Fruit fly (Drosophila melanogaster): Measurements from ENCODE around the gene Mnt.

Gene Mnt

dm6 chrX:3693989-3694769 lies 22.6 kb downstream of the Mnt start:
- no peak for TF ChIP-seq usp (GFP tag; optimal IDR thresholded peaks at IDR 0.05)
- no peak for TF ChIP-seq hb (GFP tag; IDR thresholded peaks at IDR 0.05; ENCODE audit: partially characterized antibody)
- TF ChIP-seq sob (GFP tag; IDR thresholded peaks at IDR 0.05): no peak
- TF ChIP-seq disco-r (GFP tag; optimal IDR thresholded peaks at IDR 0.05): no peak
- peak; percentile 25 for TF ChIP-seq dm (GFP tag; optimal IDR thresholded peaks at IDR 0.05)
- TF ChIP-seq CG18599 (GFP tag; optimal IDR thresholded peaks at IDR 0.05): no peak
- TF ChIP-seq eyg (GFP tag; optimal IDR thresholded peaks at IDR 0.05): no peak
- TF ChIP-seq CG15514 (GFP tag; optimal IDR thresholded peaks at IDR 0.05): no peak
- no peak for TF ChIP-seq oc (tag; optimal IDR thresholded peaks at IDR 0.05)
- no peak for TF ChIP-seq CG7745 (tag; optimal IDR thresholded peaks at IDR 0.05)
- TF ChIP-seq CG31441 (GFP tag; IDR thresholded peaks at IDR 0.05): peak; percentile 73
- no peak for TF ChIP-seq CG11247 (GFP tag; IDR thresholded peaks at IDR 0.05)
- no peak for TF ChIP-seq CG7928 (GFP tag; optimal IDR thresholded peaks at IDR 0.05)
- peak; percentile 76 for TF ChIP-seq nmo (GFP tag; optimal IDR thresholded peaks at IDR 0.05)
- 0 out of 2 replicates have a peak, but pooled peaks have one; percentile 5 for TF ChIP-seq CG4360 (GFP tag; IDR thresholded peaks at IDR 0.05)
- peak; percentile 42 for TF ChIP-seq jumu (GFP tag; optimal IDR thresholded peaks at IDR 0.05)
- TF ChIP-seq zen2 (GFP tag; IDR thresholded peaks at IDR 0.05; ENCODE audit: partially characterized antibody): no peak
- no peak for TF ChIP-seq CG32767 (GFP tag; IDR thresholded peaks at IDR 0.05)
- no peak for TF ChIP-seq pros (GFP tag; optimal IDR thresholded peaks at IDR 0.05)
- peak; percentile 49 for TF ChIP-seq CG12236 (GFP tag; optimal IDR thresholded peaks at IDR 0.05)
- no peak for TF ChIP-seq cas (GFP tag; IDR thresholded peaks at IDR 0.05)
- TF ChIP-seq pan (optimal IDR thresholded peaks at IDR 0.05): no peak
- peak in 1 of 2 experiments; percentile 10 for TF ChIP-seq pan (GFP tag; optimal IDR thresholded peaks at IDR 0.05 in 1 of 2, IDR thresholded peaks at IDR 0.05 in 1 of 2)
- peak; percentile 72 for TF ChIP-seq CG9437 (GFP tag; optimal IDR thresholded peaks at IDR 0.05)
- peak; percentile 29 for TF ChIP-seq fd64A (GFP tag; optimal IDR thresholded peaks at IDR 0.05)
- no peak for TF ChIP-seq CG1832 (GFP tag; optimal IDR thresholded peaks at IDR 0.05)
- TF ChIP-seq NfI (GFP tag; optimal IDR thresholded peaks at IDR 0.05): peak; percentile 51
- TF ChIP-seq gsb-n (tag; optimal IDR thresholded peaks at IDR 0.05): peak; percentile 43
- peak; percentile 25; the same call in 1 of the 2 replicates for TF ChIP-seq lmd (GFP tag; IDR thresholded peaks at IDR 0.05)
- TF ChIP-seq Blimp-1 (GFP tag; optimal IDR thresholded peaks at IDR 0.05): peak; percentile 44
- TF ChIP-seq prd (optimal IDR thresholded peaks at IDR 0.05): no peak
- peak; percentile 56; the same call in 1 of the 3 replicates for TF ChIP-seq prd (GFP tag; IDR thresholded peaks at IDR 0.05)
- TF ChIP-seq Meics (GFP tag; optimal IDR thresholded peaks at IDR 0.05): peak; percentile 57
- TF ChIP-seq CG13775 (GFP tag; optimal IDR thresholded peaks at IDR 0.05): peak; percentile 44
- no peak for TF ChIP-seq nerfin-2 (GFP tag; IDR thresholded peaks at IDR 0.05; ENCODE audit: partially characterized antibody)
- TF ChIP-seq MBD-R2 (GFP tag; IDR thresholded peaks at IDR 0.05): no peak
- TF ChIP-seq CG10959 (GFP tag; IDR thresholded peaks at IDR 0.05): no peak
- peak; percentile 52; the same call in 1 of the 2 replicates for TF ChIP-seq Ptx1 (GFP tag; IDR thresholded peaks at IDR 0.05)
- no peak for TF ChIP-seq kay (GFP tag; optimal IDR thresholded peaks at IDR 0.05)
- no peak for TF ChIP-seq CG10565 (GFP tag; optimal IDR thresholded peaks at IDR 0.05)
- no peak for TF ChIP-seq sima (GFP tag; optimal IDR thresholded peaks at IDR 0.05)
- TF ChIP-seq Aef1 (GFP tag; IDR thresholded peaks at IDR 0.05): no peak
- TF ChIP-seq CG1602 (GFP tag; optimal IDR thresholded peaks at IDR 0.05): peak; percentile 40
- TF ChIP-seq C15 (GFP tag; IDR thresholded peaks at IDR 0.05): no peak
- TF ChIP-seq NK7.1 (GFP tag; optimal IDR thresholded peaks at IDR 0.05): peak; percentile 16
- TF ChIP-seq Dip2 (GFP tag; IDR thresholded peaks at IDR 0.05): no peak
- TF ChIP-seq CG7556 (GFP tag; optimal IDR thresholded peaks at IDR 0.05): peak; percentile 77
- TF ChIP-seq crp (GFP tag; optimal IDR thresholded peaks at IDR 0.05): peak in 1 of 2 experiments; percentile 44
- peak; percentile 33 for TF ChIP-seq mam (GFP tag; optimal IDR thresholded peaks at IDR 0.05)
- peak; percentile 41; the same call in 1 of the 3 replicates for TF ChIP-seq ci (GFP tag; IDR thresholded peaks at IDR 0.05)
